Fruit fly (Drosophila melanogaster) whole organism, embryonic: ENCODE data around the gene CG3862.

Experiments
- Abd-B ChIP-seq: fragments of 200-800 bp; sonication (Bioruptor generic); optimal IDR thresholded peaks from 2 replicates; lab custom pipeline; 2018; ENCODE audit warnings: missing biosample characterization, mild to moderate bottlenecking, missing genetic modification characterization, moderate library complexity
- CG1024 ChIP-seq: fragments of 200-800 bp; sonication (Bioruptor generic); IDR thresholded peaks from 2 replicates; pipeline ENCODE4 v1.3.6; 2022; ENCODE audit warnings: missing biosample characterization, missing genetic modification characterization
- CG10366 ChIP-seq: fragments of 200-800 bp; sonication (Bioruptor generic); IDR thresholded peaks from 2 replicates; pipeline ENCODE4 v1.3.6; 2022; ENCODE audit warnings: missing biosample characterization, missing genetic modification characterization
- CG10543 ChIP-seq: fragments of 200-800 bp; sonication (Bioruptor generic); optimal IDR thresholded peaks from 3 replicates; lab custom pipeline; 2017; ENCODE audit warnings: missing biosample characterization, mild to moderate bottlenecking, missing genetic modification characterization, moderate library complexity
- CG10959 ChIP-seq: fragments of 200-800 bp; sonication (Bioruptor generic); IDR thresholded peaks from 2 replicates; pipeline ENCODE4 v1.3.6; 2022; ENCODE audit warnings: missing biosample characterization, missing genetic modification characterization
- CG11085 ChIP-seq: fragments of 200-800 bp; sonication (Bioruptor generic); IDR thresholded peaks from 2 replicates; pipeline ENCODE4 v1.3.6; 2022; ENCODE audit warnings: missing biosample characterization, missing genetic modification characterization
- CG12155 ChIP-seq: fragments of 200-800 bp; sonication (Bioruptor generic); optimal IDR thresholded peaks from 3 replicates; lab custom pipeline; 2016; ENCODE audit warnings: missing biosample characterization, missing genetic modification characterization
- CG13296 ChIP-seq: fragments of 200-800 bp; sonication (Bioruptor generic); optimal IDR thresholded peaks from 3 replicates; lab custom pipeline; 2018; ENCODE audit warnings: missing biosample characterization, mild to moderate bottlenecking, missing genetic modification characterization
- CG2202 ChIP-seq: fragments of 200-800 bp; sonication (Bioruptor generic); optimal IDR thresholded peaks from 2 replicates; lab custom pipeline; 2018; ENCODE audit warnings: missing biosample characterization, mild to moderate bottlenecking, missing genetic modification characterization
- CG2875 ChIP-seq: fragments of 200-800 bp; sonication (Bioruptor generic); optimal IDR thresholded peaks from 2 replicates; lab custom pipeline; 2017; ENCODE audit warnings: missing biosample characterization, mild to moderate bottlenecking, missing genetic modification characterization, missing genetic modification reagents
- CG31224 ChIP-seq: fragments of 200-800 bp; sonication (Bioruptor generic); IDR thresholded peaks from 2 replicates; pipeline ENCODE4 v1.3.6; 2022; ENCODE audit warnings: missing biosample characterization, missing genetic modification characterization
- CG31441 ChIP-seq: fragments of 200-800 bp; sonication (Bioruptor generic); IDR thresholded peaks from 2 replicates; pipeline ENCODE4 v1.3.6; 2022; ENCODE audit warnings: missing biosample characterization, missing genetic modification characterization
- CG3163 ChIP-seq: fragments of 200-800 bp; sonication (Bioruptor generic); optimal IDR thresholded peaks from 3 replicates; lab custom pipeline; 2016; ENCODE audit warnings: missing biosample characterization, missing genetic modification characterization
- CG32772 ChIP-seq: fragments of 200-800 bp; sonication (Bioruptor generic); IDR thresholded peaks from 2 replicates; pipeline ENCODE4 v1.3.6; 2022; ENCODE audit warnings: missing biosample characterization, missing genetic modification characterization
- CG3847 ChIP-seq: fragments of 200-800 bp; sonication (Bioruptor generic); IDR thresholded peaks from 2 replicates; pipeline ENCODE4 v1.3.6; 2022; ENCODE audit warnings: missing biosample characterization, missing genetic modification characterization
- CG43689 ChIP-seq: fragments of 200-800 bp; sonication (Bioruptor generic); IDR thresholded peaks from 2 replicates; pipeline ENCODE4 v1.3.6; 2022; ENCODE audit warnings: missing biosample characterization, missing genetic modification characterization
- CG8089 ChIP-seq: fragments of 200-800 bp; sonication (Bioruptor generic); optimal IDR thresholded peaks from 3 replicates; lab custom pipeline; 2016; ENCODE audit warnings: missing biosample characterization, missing genetic modification characterization
- CG9437 ChIP-seq: fragments of 200-800 bp; sonication (Bioruptor generic); optimal IDR thresholded peaks from 2 replicates; lab custom pipeline; 2018; ENCODE audit warnings: missing biosample characterization, mild to moderate bottlenecking, missing genetic modification characterization
- CG9797 ChIP-seq: fragments of 200-800 bp; sonication (Bioruptor generic); optimal IDR thresholded peaks from 3 replicates; lab custom pipeline; 2018; ENCODE audit warnings: missing biosample characterization, mild to moderate bottlenecking, missing genetic modification characterization
- CG9817 ChIP-seq: fragments of 200-800 bp; sonication (Bioruptor generic); optimal IDR thresholded peaks from 2 replicates; lab custom pipeline; 2018; ENCODE audit warnings: missing biosample characterization, mild to moderate bottlenecking, missing genetic modification characterization, moderate library complexity
- D19B ChIP-seq: fragments of 200-800 bp; sonication (Bioruptor generic); optimal IDR thresholded peaks from 2 replicates; lab custom pipeline; 2017; ENCODE audit warnings: missing biosample characterization, mild to moderate bottlenecking, missing genetic modification characterization
- Dll ChIP-seq: fragments of 200-800 bp; sonication (Bioruptor generic); IDR thresholded peaks from 4 replicates; pipeline ENCODE4 v1.3.6; 2022; ENCODE audit warnings: missing biosample characterization, missing genetic modification characterization; ENCODE audit not compliant: partially characterized antibody
- Dref ChIP-seq: fragments of 200-800 bp; sonication (Bioruptor generic); IDR thresholded peaks from 2 replicates; pipeline ENCODE4 v1.3.6; 2022; ENCODE audit warnings: missing biosample characterization, missing genetic modification characterization
- ERR ChIP-seq: fragments of 200-800 bp; sonication (Bioruptor generic); optimal IDR thresholded peaks from 2 replicates; lab custom pipeline; 2016; ENCODE audit warnings: missing biosample characterization, missing genetic modification characterization
- Hmr ChIP-seq: fragments of 200-800 bp; sonication (Bioruptor generic); optimal IDR thresholded peaks from 3 replicates; lab custom pipeline; 2017; ENCODE audit warnings: mild to moderate bottlenecking, missing biosample characterization, missing genetic modification reagents, missing genetic modification characterization
- Meics ChIP-seq: fragments of 200-800 bp; sonication (Bioruptor generic); optimal IDR thresholded peaks from 2 replicates; lab custom pipeline; 2017; ENCODE audit warnings: missing biosample characterization, mild to moderate bottlenecking, missing genetic modification characterization
- Mes4 ChIP-seq: fragments of 200-800 bp; sonication (Bioruptor generic); optimal IDR thresholded peaks from 2 replicates; lab custom pipeline; 2016; ENCODE audit warnings: missing biosample characterization, missing genetic modification characterization
- Mrtf ChIP-seq: fragments of 200-800 bp; sonication (Bioruptor generic); IDR thresholded peaks from 3 replicates; pipeline ENCODE4 v1.3.6; 2022; ENCODE audit warnings: missing biosample characterization, missing genetic modification characterization
- Oaz ChIP-seq: fragments of 200-800 bp; sonication (Bioruptor generic); IDR thresholded peaks from 2 replicates; pipeline ENCODE4 v1.3.6; 2022; ENCODE audit warnings: missing biosample characterization, missing genetic modification characterization
- Ssrp ChIP-seq: fragments of 200-800 bp; sonication (Bioruptor generic); optimal IDR thresholded peaks from 2 replicates; lab custom pipeline; 2018; ENCODE audit warnings: missing biosample characterization, mild to moderate bottlenecking, missing genetic modification characterization, moderate library complexity
- Tbp ChIP-seq: fragments of >200 bp; optimal IDR thresholded peaks from 2 replicates; lab custom pipeline; 2018; ENCODE audit warnings: missing biosample characterization, missing genetic modification characterization
- btn ChIP-seq: fragments of 200-800 bp; sonication (Bioruptor generic); optimal IDR thresholded peaks from 2 replicates; lab custom pipeline; 2016; ENCODE audit warnings: missing biosample characterization, missing genetic modification characterization
- ci ChIP-seq: fragments of 200-800 bp; sonication (Bioruptor generic); IDR thresholded peaks from 3 replicates; pipeline ENCODE4 v1.3.6; 2022; ENCODE audit warnings: missing biosample characterization, missing genetic modification characterization
- croc ChIP-seq: fragments of 200-800 bp; sonication (Bioruptor generic); conservative IDR thresholded peaks from 3 replicates; pipeline ENCODE4 v1.3.6; 2022; ENCODE audit warnings: missing biosample characterization, missing genetic modification characterization
- da ChIP-seq: fragments of 200-800 bp; sonication (Bioruptor generic); optimal IDR thresholded peaks from 2 replicates; lab custom pipeline; 2016; ENCODE audit warnings: missing biosample characterization, missing genetic modification characterization
- danr ChIP-seq: fragments of 200-800 bp; sonication (Bioruptor generic); IDR thresholded peaks from 2 replicates; pipeline ENCODE4 v1.3.6; 2022; ENCODE audit warnings: missing biosample characterization, missing genetic modification characterization
- inv ChIP-seq: fragments of 200-800 bp; sonication (Bioruptor generic); IDR thresholded peaks from 2 replicates; pipeline ENCODE4 v1.3.6; 2022; ENCODE audit warnings: missing biosample characterization, missing genetic modification characterization; ENCODE audit not compliant: partially characterized antibody
- kah ChIP-seq: fragments of 200-800 bp; sonication (Bioruptor generic); optimal IDR thresholded peaks from 2 replicates; lab custom pipeline; 2018; ENCODE audit warnings: missing biosample characterization, mild to moderate bottlenecking, missing genetic modification characterization
- pfk ChIP-seq: fragments of 200-800 bp; sonication (Bioruptor generic); optimal IDR thresholded peaks from 2 replicates; lab custom pipeline; 2018; ENCODE audit warnings: missing biosample characterization, mild to moderate bottlenecking, missing genetic modification characterization, moderate library complexity
- pum ChIP-seq: fragments of 200-800 bp; sonication (Bioruptor generic); optimal IDR thresholded peaks from 2 replicates; lab custom pipeline; 2016; ENCODE audit warnings: missing biosample characterization, missing genetic modification characterization
- ranshi ChIP-seq: fragments of 200-800 bp; sonication (Bioruptor generic); IDR thresholded peaks from 2 replicates; pipeline ENCODE4 v1.3.6; 2022; ENCODE audit warnings: missing biosample characterization, missing genetic modification characterization
- repo ChIP-seq: fragments of 200-800 bp; sonication (Bioruptor generic); optimal IDR thresholded peaks from 2 replicates; lab custom pipeline; 2016; ENCODE audit warnings: missing biosample characterization, missing genetic modification characterization
- scrt ChIP-seq: fragments of 200-800 bp; sonication (Bioruptor generic); optimal IDR thresholded peaks from 2 replicates; lab custom pipeline; 2018; ENCODE audit warnings: missing biosample characterization, mild to moderate bottlenecking, missing genetic modification characterization, moderate library complexity
- slou ChIP-seq: fragments of 200-800 bp; sonication (Bioruptor generic); optimal IDR thresholded peaks from 3 replicates; lab custom pipeline; 2016; ENCODE audit warnings: missing biosample characterization, missing genetic modification characterization
- tgo ChIP-seq: fragments of 200-800 bp; sonication (Bioruptor generic); IDR thresholded peaks from 3 replicates; pipeline ENCODE4 v1.3.6; 2022; ENCODE audit warnings: missing biosample characterization, missing genetic modification characterization
- tna ChIP-seq: fragments of 200-800 bp; sonication (Bioruptor generic); IDR thresholded peaks from 2 replicates; pipeline ENCODE4 v1.3.6; 2022; ENCODE audit warnings: missing biosample characterization, missing genetic modification characterization; ENCODE audit not compliant: partially characterized antibody
- trh ChIP-seq: fragments of 200-800 bp; sonication (Bioruptor generic); optimal IDR thresholded peaks from 2 replicates; lab custom pipeline; 2016; ENCODE audit warnings: missing biosample characterization, missing genetic modification characterization
- unc-4 ChIP-seq: fragments of 200-800 bp; sonication (Bioruptor generic); IDR thresholded peaks from 2 replicates; pipeline ENCODE4 v1.3.6; 2022; ENCODE audit warnings: missing biosample characterization, missing genetic modification characterization; ENCODE audit not compliant: partially characterized antibody
- vvl ChIP-seq: fragments of 200-800 bp; sonication (Bioruptor generic); IDR thresholded peaks from 2 replicates; pipeline ENCODE4 v1.3.6; 2022; ENCODE audit warnings: missing biosample characterization, missing genetic modification characterization
- zf30C ChIP-seq: fragments of 200-800 bp; sonication (Bioruptor generic); optimal IDR thresholded peaks from 3 replicates; lab custom pipeline; 2018; ENCODE audit warnings: missing biosample characterization, mild to moderate bottlenecking, missing genetic modification characterization
- zfh2 ChIP-seq: fragments of 200-800 bp; sonication (Bioruptor generic); optimal IDR thresholded peaks from 2 replicates; lab custom pipeline; 2016; ENCODE audit warnings: missing biosample characterization, missing genetic modification characterization

The CG3862 gene

DNA sequence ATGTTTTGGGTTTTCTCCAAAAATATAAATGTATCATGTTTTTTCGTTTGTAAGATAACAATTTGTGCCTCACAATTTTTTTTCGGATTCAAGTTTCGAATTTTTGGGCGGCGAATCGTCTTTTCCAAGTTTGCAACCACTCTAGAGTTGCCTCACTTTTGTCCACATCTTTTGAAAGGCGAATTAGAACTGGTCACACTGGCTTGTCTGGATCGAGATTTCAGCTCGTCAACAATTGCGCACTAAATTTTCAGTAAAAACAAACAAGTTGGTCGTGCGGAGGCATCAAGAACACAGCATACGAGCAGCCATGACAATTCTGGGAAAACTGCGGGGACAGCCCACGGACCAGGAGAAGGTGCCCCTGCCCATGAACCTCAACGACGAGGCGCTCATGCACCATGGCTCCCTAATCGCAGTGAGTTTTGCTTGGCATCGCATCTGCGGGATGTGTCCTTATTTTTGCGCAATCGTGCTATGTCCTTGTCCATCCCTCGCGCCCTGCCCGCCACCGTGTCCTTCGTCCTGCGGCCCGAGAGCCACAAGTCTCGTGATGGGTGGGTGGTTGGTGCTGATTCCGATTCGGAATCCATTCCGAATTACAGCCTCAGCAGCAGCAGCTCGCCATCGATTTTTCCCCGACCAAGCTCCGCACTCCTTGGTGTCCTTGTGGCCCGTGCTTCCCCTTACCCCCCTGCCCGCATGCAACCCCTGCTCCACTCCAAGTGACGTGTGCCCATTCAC lies 4.2 kb downstream of the CG3862 start, which contains the start of gene CG3662 (continued):
- TF ChIP-seq CG31441 (no peak), CG9817 (tag; lab: Kevin White, UChicago) (no peak), ranshi (GFP tag; lab: Robert Waterston, UW) (no peak), CG10366 (GFP tag; lab: Robert Waterston, UW) (no peak), CG2202 (tag; lab: Kevin White, UChicago) (no peak), ci (peak; percentile 72; the same call in 2 of the 3 replicates), unc-4 (GFP tag; lab: Robert Waterston, UW) (no peak), CG3847 (GFP tag; lab: Robert Waterston, UW) (peak; percentile 72), tna (GFP tag; lab: Robert Waterston, UW) (peak; percentile 10; the same call in 1 of the 2 replicates), CG8089 (GFP tag; lab: Kevin White, UChicago) (no peak), Dref (GFP tag; lab: Robert Waterston, UW) (peak; percentile 54), tgo (no peak), CG2875 (no peak), Oaz (GFP tag; lab: Robert Waterston, UW) (no peak), CG9797 (GFP tag; lab: Kevin White, UChicago) (peak; percentile 89), CG13296 (no peak), zf30C (GFP tag; lab: Kevin White, UChicago) (peak; percentile 4), zfh2 (no peak), vvl (GFP tag; lab: Robert Waterston, UW) (0 out of 2 replicates have a peak, but pooled peaks have one; percentile 24), D19B (GFP tag; lab: Kevin White, UChicago) (no peak), ERR (GFP tag; lab: Kevin White, UChicago) (no peak), Ssrp (no peak), da (GFP tag; lab: Kevin White, UChicago) (no peak), repo (GFP tag; lab: Kevin White, UChicago) (no peak), CG32772 (no peak), CG12155 (no peak), danr (GFP tag; lab: Robert Waterston, UW) (no peak), CG31224 (GFP tag; lab: Robert Waterston, UW) (no peak), trh (no peak), Meics (GFP tag; lab: Kevin White, UChicago) (no peak), Tbp (GFP tag; lab: Kevin White, UChicago) (no peak), CG10959 (GFP tag; lab: Robert Waterston, UW) (no peak), inv (no peak), Mes4 (GFP tag; lab: Kevin White, UChicago) (no peak), slou (GFP tag; lab: Kevin White, UChicago) (no peak), kah (GFP tag; lab: Kevin White, UChicago) (no peak), pum (GFP tag; lab: Kevin White, UChicago) (no peak), Hmr (GFP tag; lab: Kevin White, UChicago) (peak; percentile 47), CG11085 (no peak), pfk (no peak), CG1024 (GFP tag; lab: Robert Waterston, UW) (no peak), Abd-B (GFP tag; lab: Kevin White, UChicago) (no peak), CG9437 (GFP tag; lab: Kevin White, UChicago) (no peak), CG10543 (GFP tag; lab: Kevin White, UChicago) (no peak), Mrtf (GFP tag; lab: Robert Waterston, UW) (no peak), croc (GFP tag; lab: Robert Waterston, UW) (no peak), btn (GFP tag; lab: Kevin White, UChicago) (no peak), Dll (GFP tag; lab: Robert Waterston, UW) (peak; percentile 49; the same call in 2 of the 4 replicates), CG3163 (GFP tag; lab: Kevin White, UChicago) (no peak), scrt (GFP tag; lab: Kevin White, UChicago) (peak; percentile 7), CG43689 (no peak)
